Worm (Caenorhabditis elegans) whole organism, L4 larva: ENCODE data around the gene ins-35.

Source experiments
- F37D6.2 ChIP-seq: sonication (generic microtip); optimal IDR thresholded peaks from 2 replicates; lab custom pipeline; 2016; ENCODE audit warnings: mild to moderate bottlenecking, missing genetic modification characterization, missing compliant biosample characterization
- F44E2.7 ChIP-seq: fragments of 200-800 bp; sonication (Bioruptor generic); IDR thresholded peaks from 2 replicates; pipeline ENCODE4 v2.1.2; 2022; ENCODE audit warnings: missing genetic modification characterization, missing compliant biosample characterization
- T26A8.4 ChIP-seq: fragments of 200-800 bp; sonication (Bioruptor generic); IDR thresholded peaks from 2 replicates; pipeline ENCODE4 v1.3.6; 2022; ENCODE audit warnings: missing genetic modification characterization, missing compliant biosample characterization
- Y48G9A.11 ChIP-seq: fragments of 200-800 bp; sonication (Bioruptor generic); IDR thresholded peaks from 2 replicates; pipeline ENCODE4 v1.3.6; 2022; ENCODE audit warnings: missing genetic modification reagents, missing genetic modification characterization, missing compliant biosample characterization
- daf-12 ChIP-seq: fragments of 150-350 bp; optimal IDR thresholded peaks from 2 replicates; lab custom pipeline; 2014; ENCODE audit warnings: missing biosample characterization, missing genetic modification reagents, missing genetic modification characterization
- daf-16 ChIP-seq, 3 experiments: sonication (generic microtip); optimal IDR thresholded peaks; 2 replicates each; lab custom pipeline; 2016 to 2017; ENCODE audit warnings: missing genetic modification characterization in 3 of 3, missing genetic modification reagents in 3 of 3, mild to moderate bottlenecking in 2 of 3, missing compliant biosample characterization in 2 of 3, missing biosample characterization in 1 of 3, moderate library complexity in 1 of 3
- egl-43 ChIP-seq: fragments of 200-800 bp; sonication (Bioruptor generic); IDR thresholded peaks from 2 replicates; pipeline ENCODE4 v1.3.6; 2022; ENCODE audit warnings: missing genetic modification reagents, missing genetic modification characterization, missing compliant biosample characterization
- hlh-11 ChIP-seq: fragments of 200-800 bp; sonication (Bioruptor generic); optimal IDR thresholded peaks from 2 replicates; lab custom pipeline; 2018; ENCODE audit warnings: mild to moderate bottlenecking, missing genetic modification characterization, missing compliant biosample characterization
- hlh-30 ChIP-seq: sonication (generic microtip); optimal IDR thresholded peaks from 2 replicates; lab custom pipeline; 2017; ENCODE audit warnings: antibody characterized with exemption, mild to moderate bottlenecking, missing genetic modification characterization, missing compliant biosample characterization; ENCODE audit not compliant: insufficient read depth
- hmg-1.1 ChIP-seq: fragments of 200-800 bp; sonication (Bioruptor generic); IDR thresholded peaks from 2 replicates; pipeline ENCODE4 v1.3.6; 2022; ENCODE audit warnings: missing genetic modification reagents, missing genetic modification characterization, missing compliant biosample characterization
- lin-13 ChIP-seq: fragments of 150-350 bp; optimal IDR thresholded peaks from 2 replicates; lab custom pipeline; 2014; ENCODE audit warnings: missing biosample characterization, missing genetic modification reagents, missing genetic modification characterization
- lin-29 ChIP-seq: fragments of 200-800 bp; sonication (Bioruptor generic); IDR thresholded peaks from 2 replicates; pipeline ENCODE4 v1.3.6; 2022; ENCODE audit warnings: missing genetic modification reagents, missing genetic modification characterization, missing compliant biosample characterization
- lin-38 ChIP-seq: fragments of 200-800 bp; sonication (Bioruptor generic); IDR thresholded peaks from 2 replicates; pipeline ENCODE4 v1.3.6; 2022; ENCODE audit warnings: missing genetic modification reagents, missing genetic modification characterization, missing compliant biosample characterization
- lsy-2 ChIP-seq, 2 experiments: fragments of 150-350 bp in 1 of 2; sonication (generic microtip) in 1 of 2; optimal IDR thresholded peaks; 2 replicates each; lab custom pipeline; 2014 to 2017; ENCODE audit warnings: missing biosample characterization in 2 of 2, missing genetic modification characterization in 2 of 2
- mep-1 ChIP-seq: fragments of 150-350 bp; sonication (generic microtip); optimal IDR thresholded peaks from 3 replicates; lab custom pipeline; 2014; ENCODE audit warnings: missing biosample characterization, missing genetic modification characterization
- nhr-10 ChIP-seq: fragments of 150-350 bp; optimal IDR thresholded peaks from 2 replicates; lab custom pipeline; 2014; ENCODE audit warnings: missing biosample characterization, missing genetic modification characterization
- nhr-11 ChIP-seq: fragments of 150-350 bp; optimal IDR thresholded peaks from 2 replicates; lab custom pipeline; 2014; ENCODE audit warnings: missing biosample characterization, missing genetic modification characterization
- pha-4 ChIP-seq, 2 experiments: fragments of 150-350 bp in 1 of 2; fragments of 200-800 bp in 1 of 2; sonication (Bioruptor generic) in 1 of 2; IDR thresholded peaks in 1 of 2; optimal IDR thresholded peaks in 1 of 2; 2 replicates each; pipeline versions ENCODE4 v1.3.6 to Lab custom; 2014 to 2022; ENCODE audit warnings: missing genetic modification characterization in 2 of 2, missing genetic modification reagents in 2 of 2, missing biosample characterization in 1 of 2, missing compliant biosample characterization in 1 of 2
- sdz-12 ChIP-seq: fragments of 200-800 bp; sonication (Bioruptor generic); optimal IDR thresholded peaks from 2 replicates; lab custom pipeline; 2018; ENCODE audit warnings: mild to moderate bottlenecking, missing genetic modification characterization, missing compliant biosample characterization
- skn-1 ChIP-seq: fragments of 150-350 bp; optimal IDR thresholded peaks from 2 replicates; lab custom pipeline; 2014; ENCODE audit warnings: missing biosample characterization, missing genetic modification characterization
- spr-3 ChIP-seq: fragments of 200-800 bp; sonication (Bioruptor generic); optimal IDR thresholded peaks from 2 replicates; lab custom pipeline; 2018; ENCODE audit warnings: mild to moderate bottlenecking, missing genetic modification characterization, missing compliant biosample characterization
- unc-39 ChIP-seq: sonication (generic microtip); optimal IDR thresholded peaks from 2 replicates; lab custom pipeline; 2017; ENCODE audit warnings: missing biosample characterization, missing genetic modification characterization
- unc-62 ChIP-seq, 3 experiments: fragments of 150-350 bp in 1 of 3; sonication (generic microtip); optimal IDR thresholded peaks in 2 of 3; peaks in 1 of 3; 1 replicate in 1 of 3; 2 replicates in 2 of 3; lab custom pipeline; 2014 to 2017; ENCODE audit warnings: missing biosample characterization in 3 of 3, missing genetic modification characterization in 3 of 3, missing genetic modification reagents in 3 of 3, missing genotype in 1 of 3
- zip-2 ChIP-seq: fragments of 150-350 bp; optimal IDR thresholded peaks from 2 replicates; lab custom pipeline; 2014; ENCODE audit warnings: missing biosample characterization, missing genetic modification characterization
- ztf-11 ChIP-seq: fragments of 150-350 bp; optimal IDR thresholded peaks from 2 replicates; lab custom pipeline; 2014; ENCODE audit warnings: missing biosample characterization, missing genetic modification characterization
- ztf-7 ChIP-seq: fragments of 150-350 bp; optimal IDR thresholded peaks from 2 replicates; lab custom pipeline; 2014; ENCODE audit warnings: missing biosample characterization, missing genetic modification characterization

Gene ins-35

ce11 chrV:20424229-20425182, 49.2 kb downstream of the ins-35 start (continued):
- TF ChIP-seq daf-12 (no peak), skn-1 (no peak), hlh-30 (tag; lab: Kevin White, UChicago) (peak; percentile 71), unc-62 (GFP tag; optimal IDR thresholded peaks at IDR 0.05 in 1 of 2; lab: Kevin White, UChicago) (no peak), unc-62 (tag; optimal IDR thresholded peaks at IDR 0.05; lab: Kevin White, UChicago) (no peak), egl-43 (GFP tag; lab: Robert Waterston, UW) (0 out of 2 replicates have a peak, but pooled peaks have one; percentile 25), lin-38 (GFP tag; lab: Robert Waterston, UW) (peak; percentile 62), ztf-11 (tag; lab: Kevin White, UChicago) (no peak), lsy-2 (tag; optimal IDR thresholded peaks at IDR 0.05; lab: Kevin White, UChicago) (peak in 1 of 2 experiments; percentile 36), mep-1 (tag; lab: Kevin White, UChicago) (peak; percentile 55), sdz-12 (GFP tag; lab: Kevin White, UChicago) (no peak), spr-3 (GFP tag; lab: Kevin White, UChicago) (peak; percentile 51), unc-39 (tag; lab: Kevin White, UChicago) (no peak), hlh-11 (tag; lab: Kevin White, UChicago) (peak; percentile 88), lin-29 (no peak), hmg-1.1 (GFP tag; lab: Robert Waterston, UW) (peak; percentile 58; the same call in 1 of the 2 replicates), daf-16 (GFP tag; optimal IDR thresholded peaks at IDR 0.05; lab: Kevin White, UChicago) (no peak), daf-16 (tag; optimal IDR thresholded peaks at IDR 0.05; lab: Kevin White, UChicago) (peak; percentile 86)

- TF ChIP-seq zip-2 (tag; lab: Kevin White, UChicago) (no peak), T26A8.4 (no peak), ztf-7 (tag; lab: Kevin White, UChicago) (no peak), mep-1 (tag; lab: Kevin White, UChicago) (no peak), F44E2.7 (no peak), nhr-10 (tag; lab: Kevin White, UChicago) (no peak), daf-12 (no peak), nhr-11 (tag; lab: Kevin White, UChicago) (no peak), F37D6.2 (no peak), lin-13 (GFP tag; lab: Kevin White, UChicago) (no peak), Y48G9A.11 (GFP tag; lab: Robert Waterston, UW) (no peak), pha-4 (GFP tag; IDR thresholded peaks at IDR 0.05; lab: Robert Waterston, UW) (no peak), pha-4 (tag; optimal IDR thresholded peaks at IDR 0.05; lab: Kevin White, UChicago) (no peak)
These were observed 49.8 kb downstream of the ins-35 start, which contains the start of the genes fce-2 and F48F5.8 for ce11 chrV:20425183-20425400. Gene fce-2 (plus strand): TSS chrV:20425301. Gene F48F5.8 (plus strand): TSS chrV:20425342.
